Worm (Caenorhabditis elegans): Measurements from ENCODE around the gene pqn-2.

- TF ChIP-seq skn-1 (tag; optimal IDR thresholded peaks at IDR 0.05) = no peak
- TF ChIP-seq nhr-11 (tag; optimal IDR thresholded peaks at IDR 0.05) = no peak
- TF ChIP-seq nhr-237 (tag; optimal IDR thresholded peaks at IDR 0.05) = no peak
- TF ChIP-seq ZK546.5 (tag; optimal IDR thresholded peaks at IDR 0.05) = no peak
- TF ChIP-seq unc-39 (tag; optimal IDR thresholded peaks at IDR 0.05) = no peak
- TF ChIP-seq ama-1 (optimal IDR thresholded peaks at IDR 0.05) = no peak
- TF ChIP-seq nfya-1 (tag; optimal IDR thresholded peaks at IDR 0.05; ENCODE audit: insufficient read depth) = no peak
- no peak for TF ChIP-seq zag-1 (tag; optimal IDR thresholded peaks at IDR 0.05)
- no peak for TF ChIP-seq nhr-67 (tag; optimal IDR thresholded peaks at IDR 0.05)
Measured at ce11 chrV:10398431-10398830, 16.2 kb downstream of the pqn-2 start, which contains the start of gene ugt-2.

Measured in whole organism, L3 larva.